Worm (Caenorhabditis elegans) whole organism, L2 larva: ENCODE results near the gene H40L08.9.

ENCODE experiments used
- R02D3.7 ChIP-seq: fragments of 150-350 bp; optimal IDR thresholded peaks from 2 replicates; lab custom pipeline; 2014; ENCODE audit warnings: missing biosample characterization, missing genetic modification characterization
- blmp-1 ChIP-seq: sonication (generic microtip); optimal IDR thresholded peaks from 2 replicates; lab custom pipeline; 2017; ENCODE audit warnings: missing genetic modification characterization, mild to moderate bottlenecking, missing compliant biosample characterization, antibody characterized with exemption, moderate library complexity; ENCODE audit not compliant: insufficient read depth
- ceh-82 ChIP-seq: fragments of 150-350 bp; optimal IDR thresholded peaks from 2 replicates; lab custom pipeline; 2014; ENCODE audit warnings: missing biosample characterization, missing genetic modification characterization
- egl-27 ChIP-seq: sonication (generic microtip); optimal IDR thresholded peaks from 3 replicates; lab custom pipeline; 2017; ENCODE audit warnings: missing biosample characterization, missing genetic modification reagents, missing genetic modification characterization
- gmeb-1 ChIP-seq: fragments of 150-350 bp; optimal IDR thresholded peaks from 2 replicates; lab custom pipeline; 2014; ENCODE audit warnings: missing biosample characterization, missing genetic modification characterization
- lin-13 ChIP-seq: fragments of 150-350 bp; optimal IDR thresholded peaks from 2 replicates; lab custom pipeline; 2014; ENCODE audit warnings: missing biosample characterization, missing genetic modification reagents, missing genetic modification characterization
- skn-1 ChIP-seq: sonication (generic microtip); optimal IDR thresholded peaks from 2 replicates; lab custom pipeline; 2017; ENCODE audit warnings: missing biosample characterization, missing genetic modification characterization
- snpc-4 ChIP-seq: fragments of 150-350 bp; optimal IDR thresholded peaks from 2 replicates; lab custom pipeline; 2014; ENCODE audit warnings: missing biosample characterization, missing genetic modification characterization
- unc-39 ChIP-seq: fragments of 150-350 bp; optimal IDR thresholded peaks from 2 replicates; lab custom pipeline; 2014; ENCODE audit warnings: missing biosample characterization, missing genetic modification characterization
- zag-1 ChIP-seq: fragments of 150-350 bp; optimal IDR thresholded peaks from 2 replicates; lab custom pipeline; 2014; ENCODE audit warnings: missing biosample characterization, missing genetic modification characterization

DNA sequence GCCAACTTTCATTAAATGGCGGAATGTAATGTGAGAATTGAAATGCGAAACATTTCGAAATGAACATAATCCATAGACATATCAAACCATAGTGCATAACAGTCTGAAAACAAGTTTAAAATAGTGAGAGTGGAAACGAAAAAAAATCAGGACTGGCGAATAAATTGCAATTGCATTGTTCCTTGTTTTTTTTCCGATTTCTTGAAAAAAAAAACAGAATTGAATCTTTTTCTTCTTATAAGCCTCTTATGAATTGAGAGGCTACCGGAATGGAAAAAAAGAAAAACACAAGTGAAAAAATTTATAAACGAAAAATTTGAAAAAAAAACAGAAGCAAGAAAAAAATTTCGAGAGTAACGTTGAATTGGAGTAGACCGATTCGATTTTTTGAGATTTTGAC, 40.2 kb upstream of the H40L08.9 start, which contains the start of gene R07D5.2:
- TF ChIP-seq egl-27 (tag; lab: Kevin White, UChicago) (no peak), ceh-82 (no peak), unc-39 (no peak), lin-13 (GFP tag; lab: Kevin White, UChicago) (no peak), R02D3.7 (tag; lab: Kevin White, UChicago) (no peak), gmeb-1 (tag; lab: Kevin White, UChicago) (no peak), snpc-4 (no peak), skn-1 (tag; lab: Kevin White, UChicago) (no peak), zag-1 (no peak), blmp-1 (tag; lab: Kevin White, UChicago) (no peak)
